Worm (Caenorhabditis elegans) whole organism, L4 larva: ENCODE results near the gene clec-71.
"Not testable (repeated sequence)": the region's sequence is repeated elsewhere in the genome, so short reads cannot be mapped to it uniquely, and the experiment has no call there.

Experiments
- nhr-102 ChIP-seq: sonication (generic microtip); optimal IDR thresholded peaks from 2 replicates; lab custom pipeline; 2016; ENCODE audit warnings: mild to moderate bottlenecking, missing genetic modification characterization, moderate library complexity, missing compliant biosample characterization
- nhr-28 ChIP-seq: fragments of 150-350 bp; optimal IDR thresholded peaks from 2 replicates; lab custom pipeline; 2014; ENCODE audit warnings: missing biosample characterization, missing genetic modification characterization
- nhr-77 ChIP-seq: fragments of 150-350 bp; optimal IDR thresholded peaks from 2 replicates; lab custom pipeline; 2014; ENCODE audit warnings: missing biosample characterization, missing genetic modification characterization
- set-16 ChIP-seq: fragments of 200-800 bp; sonication (Bioruptor generic); IDR thresholded peaks from 2 replicates; pipeline ENCODE4 v1.3.6; 2022; ENCODE audit warnings: missing genetic modification reagents, missing genetic modification characterization, missing compliant biosample characterization
- zip-2 ChIP-seq: fragments of 150-350 bp; optimal IDR thresholded peaks from 2 replicates; lab custom pipeline; 2014; ENCODE audit warnings: missing biosample characterization, missing genetic modification characterization

DNA sequence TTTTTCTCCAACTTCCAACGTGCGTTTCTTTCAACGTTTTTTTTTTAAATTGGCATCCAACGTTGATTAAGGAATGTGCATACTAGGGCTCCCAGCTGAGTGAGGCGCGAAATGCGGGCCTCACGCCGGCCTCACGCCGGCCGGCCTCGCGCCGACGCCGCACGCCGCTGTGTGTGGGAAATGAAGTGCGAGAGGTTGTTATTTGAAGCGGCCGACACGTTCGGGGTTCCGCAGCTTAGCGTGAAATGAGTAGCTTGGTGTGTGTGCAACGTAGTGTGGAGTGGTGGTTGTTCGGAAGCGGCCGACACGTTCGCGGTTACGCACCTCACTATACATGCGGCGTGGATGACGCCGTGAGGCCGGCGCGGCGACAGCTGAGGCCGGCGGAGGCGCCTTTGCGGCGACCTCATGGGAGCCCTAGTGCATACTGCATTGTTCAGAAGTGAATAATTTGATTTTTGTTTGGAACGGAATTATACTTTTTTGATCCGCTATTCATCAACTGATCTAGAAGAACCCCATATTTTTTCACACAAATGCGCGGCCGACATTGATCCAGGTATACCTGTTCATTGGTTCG lies 10.2 kb downstream of the clec-71 start:
- not testable (repeated sequence) for TF ChIP-seq zip-2 (tag; lab: Kevin White, UChicago); nhr-102; nhr-28 (tag; lab: Kevin White, UChicago); nhr-77 (tag; lab: Kevin White, UChicago)
- peak; percentile 92 for TF ChIP-seq set-16 (GFP tag; lab: Robert Waterston, UW)
